Worm (Caenorhabditis elegans) whole organism, L1 larva: ENCODE measurements around the gene sms-5.
A peak's percentile ranks its signal among the peaks of the same experiment; 100 is the strongest.

Experiments
- C04F5.9 ChIP-seq: sonication (generic microtip); optimal IDR thresholded peaks from 2 replicates; lab custom pipeline; 2016; ENCODE audit warnings: missing genetic modification characterization, missing compliant biosample characterization
- C16A3.4 ChIP-seq: fragments of 150-350 bp; optimal IDR thresholded peaks from 2 replicates; lab custom pipeline; 2014; ENCODE audit warnings: missing biosample characterization, missing genetic modification characterization
- F16B12.6 ChIP-seq: fragments of 150-350 bp; optimal IDR thresholded peaks from 2 replicates; lab custom pipeline; 2014; ENCODE audit warnings: missing biosample characterization, missing genetic modification characterization
- Y116A8C.19 ChIP-seq: sonication (generic microtip); optimal IDR thresholded peaks from 2 replicates; lab custom pipeline; 2016; ENCODE audit warnings: missing compliant biosample characterization, missing genetic modification characterization, borderline replicate concordance
- alr-1 ChIP-seq: fragments of 200-800 bp; sonication (Bioruptor generic); optimal IDR thresholded peaks from 2 replicates; lab custom pipeline; 2018; ENCODE audit warnings: borderline replicate concordance, mild to moderate bottlenecking, missing genetic modification characterization, missing compliant biosample characterization
- aly-2 ChIP-seq: fragments of 150-350 bp; optimal IDR thresholded peaks from 2 replicates; lab custom pipeline; 2014; ENCODE audit warnings: missing biosample characterization, missing genetic modification characterization
- ceh-8 ChIP-seq: fragments of 200-800 bp; sonication (Bioruptor generic); optimal IDR thresholded peaks from 2 replicates; lab custom pipeline; 2018; ENCODE audit warnings: mild to moderate bottlenecking, missing genetic modification characterization, moderate library complexity, missing compliant biosample characterization
- ceh-82 ChIP-seq, 3 experiments: fragments of 150-350 bp in 1 of 3; sonication (generic microtip) in 2 of 3; optimal IDR thresholded peaks; 2 replicates each; lab custom pipeline; 2014 to 2017; ENCODE audit warnings: missing biosample characterization in 3 of 3, missing genetic modification characterization in 3 of 3
- ceh-90 ChIP-seq: sonication (generic microtip); optimal IDR thresholded peaks from 2 replicates; lab custom pipeline; 2016; ENCODE audit warnings: missing genetic modification characterization, missing compliant biosample characterization
- ces-1 ChIP-seq: fragments of 150-350 bp; optimal IDR thresholded peaks from 2 replicates; lab custom pipeline; 2014; ENCODE audit warnings: missing biosample characterization, missing genetic modification reagents, missing genetic modification characterization
- dsc-1 ChIP-seq: sonication (generic microtip); optimal IDR thresholded peaks from 2 replicates; lab custom pipeline; 2016; ENCODE audit warnings: mild to moderate bottlenecking, missing genetic modification characterization, missing compliant biosample characterization
- efl-1 ChIP-seq, 4 experiments: fragments of 150-350 bp; optimal IDR thresholded peaks in 3 of 4; peaks in 1 of 4; 1 replicate in 1 of 4; 2 replicates in 3 of 4; lab custom pipeline; 2014; ENCODE audit warnings: missing biosample characterization in 2 of 4, missing genetic modification characterization in 2 of 4, missing genetic modification reagents in 2 of 4
- egl-27 ChIP-seq, 2 experiments: fragments of 150-350 bp in 1 of 2; sonication (generic microtip); optimal IDR thresholded peaks; 3 replicates each; lab custom pipeline; 2017 to 2018; ENCODE audit warnings: missing biosample characterization in 2 of 2, missing genetic modification characterization in 2 of 2, missing genetic modification reagents in 2 of 2
- fos-1 ChIP-seq: fragments of 150-350 bp; optimal IDR thresholded peaks from 2 replicates; lab custom pipeline; 2014; ENCODE audit warnings: missing biosample characterization, missing genetic modification characterization
- hlh-17 ChIP-seq: fragments of 200-800 bp; sonication (Bioruptor generic); optimal IDR thresholded peaks from 2 replicates; lab custom pipeline; 2018; ENCODE audit warnings: missing genetic modification characterization, mild to moderate bottlenecking, missing compliant biosample characterization, moderate library complexity, borderline replicate concordance
- isw-1 ChIP-seq: fragments of 200-800 bp; sonication (Bioruptor generic); IDR thresholded peaks from 2 replicates; pipeline ENCODE4 v1.3.6; 2022; ENCODE audit warnings: missing genetic modification characterization, missing compliant biosample characterization
- lin-13 ChIP-seq: fragments of 150-350 bp; optimal IDR thresholded peaks from 2 replicates; lab custom pipeline; 2014; ENCODE audit warnings: missing biosample characterization, missing genetic modification reagents, missing genetic modification characterization
- lin-15B ChIP-seq: fragments of 150-350 bp; sonication (generic microtip); optimal IDR thresholded peaks from 3 replicates; lab custom pipeline; 2014; ENCODE audit warnings: missing biosample characterization, missing genetic modification characterization
- lin-39 ChIP-seq: fragments of 150-350 bp; optimal IDR thresholded peaks from 2 replicates; lab custom pipeline; 2014; ENCODE audit warnings: missing biosample characterization, missing genetic modification reagents, missing genetic modification characterization
- lir-3 ChIP-seq: sonication (generic microtip); optimal IDR thresholded peaks from 2 replicates; lab custom pipeline; 2016; ENCODE audit warnings: mild to moderate bottlenecking, missing genetic modification characterization, moderate library complexity, missing compliant biosample characterization; ENCODE audit not compliant: poor library complexity
- mab-9 ChIP-seq: fragments of 200-800 bp; sonication (Bioruptor generic); IDR thresholded peaks from 2 replicates; pipeline ENCODE4 v1.3.6; 2022; ENCODE audit warnings: missing genetic modification reagents, missing genetic modification characterization, missing compliant biosample characterization
- mdl-1 ChIP-seq, 2 experiments: fragments of 150-350 bp; optimal IDR thresholded peaks; 2 replicates each; lab custom pipeline; 2014 to 2017; ENCODE audit warnings: missing biosample characterization in 2 of 2, missing genetic modification characterization in 2 of 2, inconsistent platforms in 1 of 2
- nhr-19 ChIP-seq: fragments of 200-800 bp; sonication (Bioruptor generic); conservative IDR thresholded peaks from 2 replicates; pipeline ENCODE4 v1.3.6; 2022; ENCODE audit warnings: missing genetic modification characterization, missing compliant biosample characterization
- nhr-20 ChIP-seq: sonication (generic microtip); optimal IDR thresholded peaks from 2 replicates; lab custom pipeline; 2016; ENCODE audit warnings: mild to moderate bottlenecking, missing genetic modification characterization, missing compliant biosample characterization
- nhr-237 ChIP-seq: fragments of 150-350 bp; optimal IDR thresholded peaks from 2 replicates; lab custom pipeline; 2014; ENCODE audit warnings: missing biosample characterization, missing genetic modification characterization
- nhr-47 ChIP-seq: sonication (generic microtip); optimal IDR thresholded peaks from 2 replicates; lab custom pipeline; 2016; ENCODE audit warnings: mild to moderate bottlenecking, missing genetic modification characterization, moderate library complexity, missing compliant biosample characterization
- nhr-71 ChIP-seq: sonication (generic microtip); optimal IDR thresholded peaks from 2 replicates; lab custom pipeline; 2016; ENCODE audit warnings: mild to moderate bottlenecking, missing genetic modification characterization, moderate library complexity, missing compliant biosample characterization
- nhr-76 ChIP-seq: sonication (generic microtip); optimal IDR thresholded peaks from 2 replicates; lab custom pipeline; 2017; ENCODE audit warnings: missing biosample characterization, missing genetic modification characterization
- nhr-77 ChIP-seq: fragments of 150-350 bp; optimal IDR thresholded peaks from 2 replicates; lab custom pipeline; 2014; ENCODE audit warnings: missing biosample characterization, missing genetic modification characterization
- pag-3 ChIP-seq: sonication (generic microtip); optimal IDR thresholded peaks from 2 replicates; lab custom pipeline; 2017; ENCODE audit warnings: missing genetic modification characterization, mild to moderate bottlenecking, missing compliant biosample characterization, antibody characterized with exemption, borderline replicate concordance; ENCODE audit not compliant: insufficient read depth
- rnt-1 ChIP-seq: sonication (generic microtip); optimal IDR thresholded peaks from 2 replicates; lab custom pipeline; 2016; ENCODE audit warnings: mild to moderate bottlenecking, missing genetic modification characterization, moderate library complexity, missing compliant biosample characterization
- skn-1 ChIP-seq: fragments of 150-350 bp; optimal IDR thresholded peaks from 2 replicates; lab custom pipeline; 2014; ENCODE audit warnings: missing biosample characterization, missing genetic modification characterization
- sptf-1 ChIP-seq: fragments of 150-350 bp; optimal IDR thresholded peaks from 2 replicates; lab custom pipeline; 2014; ENCODE audit warnings: missing biosample characterization, missing genetic modification characterization
- sup-37 ChIP-seq: fragments of 200-800 bp; sonication (Bioruptor generic); optimal IDR thresholded peaks from 2 replicates; lab custom pipeline; 2018; ENCODE audit warnings: mild to moderate bottlenecking, missing genetic modification characterization, missing compliant biosample characterization
- tbx-2 ChIP-seq: sonication (generic microtip); optimal IDR thresholded peaks from 2 replicates; lab custom pipeline; 2016; ENCODE audit warnings: missing genetic modification characterization, missing compliant biosample characterization
- tlp-1 ChIP-seq: fragments of 150-350 bp; optimal IDR thresholded peaks from 2 replicates; lab custom pipeline; 2014; ENCODE audit warnings: missing biosample characterization, missing genetic modification characterization
- unc-62 ChIP-seq: fragments of 150-350 bp; optimal IDR thresholded peaks from 2 replicates; lab custom pipeline; 2014; ENCODE audit warnings: missing biosample characterization, missing genetic modification reagents, missing genetic modification characterization
- unc-98 ChIP-seq: fragments of 200-800 bp; sonication (Bioruptor generic); IDR thresholded peaks from 2 replicates; pipeline ENCODE4 v1.3.6; 2022; ENCODE audit warnings: missing genetic modification characterization, missing compliant biosample characterization
- xbp-1 ChIP-seq: sonication (generic microtip); optimal IDR thresholded peaks from 2 replicates; lab custom pipeline; 2016; ENCODE audit warnings: missing genetic modification characterization, missing compliant biosample characterization
- ztf-11 ChIP-seq, 2 experiments: sonication (generic microtip); optimal IDR thresholded peaks; 2 replicates each; lab custom pipeline; 2016 to 2017; ENCODE audit warnings: missing genetic modification characterization in 2 of 2, missing biosample characterization in 1 of 2, missing compliant biosample characterization in 1 of 2

sms-5 gene

ce11 chrII:506069-506468 is 10.8 kb downstream of the sms-5 start (continued):
- TF ChIP-seq lin-39 (tag; lab: Kevin White, UChicago) (peak; percentile 46), sup-37 (GFP tag; lab: Kevin White, UChicago) (peak; percentile 47), C16A3.4 (tag; lab: Kevin White, UChicago) (no peak), isw-1 (GFP tag; lab: Robert Waterston, UW) (peak; percentile 54), nhr-237 (tag; lab: Kevin White, UChicago) (no peak), lir-3 (tag; lab: Kevin White, UChicago) (peak; percentile 65), tlp-1 (tag; lab: Kevin White, UChicago) (no peak), lin-15B (tag; lab: Kevin White, UChicago) (no peak), sptf-1 (tag; lab: Kevin White, UChicago) (no peak), nhr-20 (tag; lab: Kevin White, UChicago) (peak; percentile 76), aly-2 (tag; lab: Kevin White, UChicago) (no peak), egl-27 (tag; optimal IDR thresholded peaks at IDR 0.05; lab: Kevin White, UChicago) (no peak), tbx-2 (tag; lab: Kevin White, UChicago) (peak; percentile 81), xbp-1 (peak; percentile 69), nhr-76 (tag; lab: Kevin White, UChicago) (no peak), nhr-19 (peak; percentile 78), ztf-11 (tag; optimal IDR thresholded peaks at IDR 0.05; lab: Kevin White, UChicago) (peak in 1 of 2 experiments; percentile 36), nhr-71 (tag; lab: Kevin White, UChicago) (peak; percentile 83), dsc-1 (tag; lab: Kevin White, UChicago) (peak; percentile 73)

DNA sequence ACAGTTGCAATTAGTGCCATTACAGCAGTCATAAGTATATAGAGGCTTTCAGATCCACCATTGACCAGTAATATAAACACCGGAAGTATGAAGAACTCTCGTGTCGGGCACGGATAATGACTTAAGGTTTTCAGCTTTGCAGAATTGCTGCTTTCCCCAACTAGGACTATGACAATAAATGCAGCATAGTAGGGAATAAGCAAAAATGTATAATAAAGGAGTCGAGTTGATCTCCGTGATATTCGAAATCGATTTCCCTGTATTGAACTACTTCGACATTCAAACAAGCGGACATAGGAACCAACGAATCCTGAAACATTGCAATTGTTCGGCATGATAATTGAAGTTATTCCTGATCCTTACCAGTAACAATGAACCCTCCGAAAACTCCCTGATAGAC is 13.4 kb downstream of the sms-5 start:
- TF ChIP-seq unc-62 (GFP tag; lab: Kevin White, UChicago) (no peak), skn-1 (tag; lab: Kevin White, UChicago) (no peak), F16B12.6 (tag; lab: Kevin White, UChicago) (no peak), nhr-19 (no peak), rnt-1 (tag; lab: Kevin White, UChicago) (no peak), lin-13 (GFP tag; lab: Kevin White, UChicago) (no peak), pag-3 (tag; lab: Kevin White, UChicago) (no peak), nhr-47 (tag; lab: Kevin White, UChicago) (no peak), C04F5.9 (tag; lab: Kevin White, UChicago) (no peak), sptf-1 (tag; lab: Kevin White, UChicago) (no peak), ceh-8 (no peak), hlh-17 (GFP tag; lab: Kevin White, UChicago) (no peak), fos-1 (tag; lab: Kevin White, UChicago) (no peak)

DNA sequence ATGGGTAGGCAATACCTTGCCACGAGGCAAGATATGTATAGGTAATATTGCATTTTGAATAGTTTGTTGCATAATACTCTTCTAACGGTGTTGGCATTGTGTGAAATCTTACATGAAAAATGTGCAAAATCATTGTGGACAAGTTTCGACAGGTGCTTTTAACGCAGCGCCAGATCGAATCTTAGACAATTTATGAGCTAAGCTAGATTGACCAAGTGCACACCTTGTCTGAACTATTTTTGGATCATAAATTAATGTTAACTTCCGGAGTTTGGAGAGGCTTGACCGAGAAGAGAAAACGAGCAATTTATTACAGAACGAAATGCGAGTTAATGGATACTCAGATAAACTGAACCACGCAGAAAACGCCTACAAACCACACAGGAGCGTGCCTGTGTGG is 14.0 kb downstream of the sms-5 start, which contains the start of gene srh-105:
TSS of gene srh-105 (minus strand) at position 101 of the 400 bp plus-strand sequence.
- TF ChIP-seq unc-98 (GFP tag; lab: Robert Waterston, UW) (no peak), Y116A8C.19 (tag; lab: Kevin White, UChicago) (no peak), ceh-82 (tag; optimal IDR thresholded peaks at IDR 0.05; lab: Kevin White, UChicago) (no peak), hlh-17 (GFP tag; lab: Kevin White, UChicago) (no peak), nhr-47 (tag; lab: Kevin White, UChicago) (no peak), nhr-71 (tag; lab: Kevin White, UChicago) (no peak), ces-1 (no peak), alr-1 (tag; lab: Kevin White, UChicago) (no peak), skn-1 (tag; lab: Kevin White, UChicago) (no peak), egl-27 (tag; optimal IDR thresholded peaks at IDR 0.05; lab: Kevin White, UChicago) (no peak), C16A3.4 (tag; lab: Kevin White, UChicago) (no peak), pag-3 (tag; lab: Kevin White, UChicago) (no peak), F16B12.6 (tag; lab: Kevin White, UChicago) (no peak), ceh-8 (no peak), nhr-77 (tag; lab: Kevin White, UChicago) (no peak), mdl-1 (tag; optimal IDR thresholded peaks at IDR 0.05; lab: Kevin White, UChicago) (no peak), mab-9 (GFP tag; lab: Robert Waterston, UW) (no peak), dsc-1 (tag; lab: Kevin White, UChicago) (no peak), ceh-90 (tag; lab: Kevin White, UChicago) (no peak), efl-1 (optimal IDR thresholded peaks at IDR 0.05; lab: Kevin White, UChicago) (no peak), efl-1 (GFP tag; optimal IDR thresholded peaks at IDR 0.05 in 1 of 2; lab: Kevin White, UChicago) (no peak)
